Worm (Caenorhabditis elegans) whole organism, L1 larva: ENCODE results near the gene nhr-39.
A peak's percentile ranks its signal among the peaks of the same experiment; 100 is the strongest.

ENCODE experiments used
- C16A3.4 ChIP-seq: fragments of 150-350 bp; optimal IDR thresholded peaks from 2 replicates; lab custom pipeline; 2014; ENCODE audit warnings: missing biosample characterization, missing genetic modification characterization
- C34B4.2 ChIP-seq: sonication (generic microtip); optimal IDR thresholded peaks from 2 replicates; lab custom pipeline; 2017; ENCODE audit warnings: mild to moderate bottlenecking, missing genetic modification characterization, missing compliant biosample characterization
- Y116A8C.19 ChIP-seq: sonication (generic microtip); optimal IDR thresholded peaks from 2 replicates; lab custom pipeline; 2016; ENCODE audit warnings: missing compliant biosample characterization, missing genetic modification characterization, borderline replicate concordance
- aha-1 ChIP-seq: fragments of 150-350 bp; optimal IDR thresholded peaks from 2 replicates; lab custom pipeline; 2014; ENCODE audit warnings: missing biosample characterization, missing genetic modification characterization
- ama-1 ChIP-seq: fragments of 150-350 bp; optimal IDR thresholded peaks from 2 replicates; lab custom pipeline; 2014
- blmp-1 ChIP-seq: fragments of 150-350 bp; optimal IDR thresholded peaks from 2 replicates; lab custom pipeline; 2014; ENCODE audit warnings: missing biosample characterization, missing genetic modification characterization
- ceh-63 ChIP-seq: fragments of 200-800 bp; sonication (Bioruptor generic); optimal IDR thresholded peaks from 2 replicates; lab custom pipeline; 2018; ENCODE audit warnings: mild to moderate bottlenecking, missing genetic modification characterization, missing compliant biosample characterization
- ceh-8 ChIP-seq: fragments of 200-800 bp; sonication (Bioruptor generic); optimal IDR thresholded peaks from 2 replicates; lab custom pipeline; 2018; ENCODE audit warnings: mild to moderate bottlenecking, missing genetic modification characterization, moderate library complexity, missing compliant biosample characterization
- ceh-88 ChIP-seq: fragments of 200-800 bp; sonication (Bioruptor generic); IDR thresholded peaks from 2 replicates; pipeline ENCODE4 v1.3.6; 2022; ENCODE audit warnings: missing genetic modification characterization, missing compliant biosample characterization
- ces-1 ChIP-seq: fragments of 150-350 bp; optimal IDR thresholded peaks from 2 replicates; lab custom pipeline; 2014; ENCODE audit warnings: missing biosample characterization, missing genetic modification reagents, missing genetic modification characterization
- dpl-1 ChIP-seq, 3 experiments: fragments of 150-350 bp in 2 of 3; sonication (generic microtip) in 1 of 3; optimal IDR thresholded peaks; 2 replicates each; lab custom pipeline; 2014 to 2017; ENCODE audit warnings: missing biosample characterization in 3 of 3, missing genetic modification characterization in 3 of 3, missing genetic modification reagents in 3 of 3
- efl-3 ChIP-seq: fragments of 200-800 bp; sonication (Bioruptor generic); optimal IDR thresholded peaks from 2 replicates; lab custom pipeline; 2018; ENCODE audit warnings: mild to moderate bottlenecking, missing genetic modification characterization, missing compliant biosample characterization
- elt-2 ChIP-seq: sonication (generic microtip); optimal IDR thresholded peaks from 2 replicates; lab custom pipeline; 2016; ENCODE audit warnings: missing genetic modification characterization, mild to moderate bottlenecking, inconsistent platforms, missing compliant biosample characterization, missing genetic modification reagents
- fkh-4 ChIP-seq: sonication (generic microtip); optimal IDR thresholded peaks from 2 replicates; lab custom pipeline; 2016; ENCODE audit warnings: missing compliant biosample characterization, missing genetic modification characterization, borderline replicate concordance
- fkh-8 ChIP-seq: sonication (generic microtip); optimal IDR thresholded peaks from 2 replicates; lab custom pipeline; 2016; ENCODE audit warnings: mild to moderate bottlenecking, missing genetic modification characterization, missing compliant biosample characterization
- hlh-4 ChIP-seq: sonication (generic microtip); optimal IDR thresholded peaks from 2 replicates; lab custom pipeline; 2016; ENCODE audit warnings: mild to moderate bottlenecking, missing genetic modification characterization, missing compliant biosample characterization
- irx-1 ChIP-seq: sonication (generic microtip); optimal IDR thresholded peaks from 2 replicates; lab custom pipeline; 2016; ENCODE audit warnings: missing genetic modification characterization, missing compliant biosample characterization
- jun-1 ChIP-seq: fragments of 150-350 bp; optimal IDR thresholded peaks from 2 replicates; lab custom pipeline; 2014; ENCODE audit warnings: missing biosample characterization, missing genetic modification reagents, missing genetic modification characterization
- lin-14 ChIP-seq: fragments of 200-800 bp; sonication (Bioruptor generic); optimal IDR thresholded peaks from 2 replicates; lab custom pipeline; 2018; ENCODE audit warnings: mild to moderate bottlenecking, missing genetic modification characterization, moderate library complexity, missing compliant biosample characterization
- lin-15B ChIP-seq: fragments of 150-350 bp; sonication (generic microtip); optimal IDR thresholded peaks from 3 replicates; lab custom pipeline; 2014; ENCODE audit warnings: missing biosample characterization, missing genetic modification characterization
- lin-35 ChIP-seq, 2 experiments: fragments of 150-350 bp; optimal IDR thresholded peaks; 2 replicates each; lab custom pipeline; 2014; ENCODE audit warnings: missing biosample characterization in 2 of 2, missing genetic modification characterization in 2 of 2, missing genetic modification reagents in 2 of 2
- lir-3 ChIP-seq: sonication (generic microtip); optimal IDR thresholded peaks from 2 replicates; lab custom pipeline; 2016; ENCODE audit warnings: mild to moderate bottlenecking, missing genetic modification characterization, moderate library complexity, missing compliant biosample characterization; ENCODE audit not compliant: poor library complexity
- lsy-2 ChIP-seq, 2 experiments: fragments of 150-350 bp; optimal IDR thresholded peaks; 2 replicates each; lab custom pipeline; 2014; ENCODE audit warnings: missing biosample characterization in 2 of 2, missing genetic modification characterization in 2 of 2
- mab-9 ChIP-seq: fragments of 200-800 bp; sonication (Bioruptor generic); IDR thresholded peaks from 2 replicates; pipeline ENCODE4 v1.3.6; 2022; ENCODE audit warnings: missing genetic modification reagents, missing genetic modification characterization, missing compliant biosample characterization
- mdl-1 ChIP-seq, 2 experiments: fragments of 150-350 bp; optimal IDR thresholded peaks; 2 replicates each; lab custom pipeline; 2014 to 2017; ENCODE audit warnings: missing biosample characterization in 2 of 2, missing genetic modification characterization in 2 of 2, inconsistent platforms in 1 of 2
- nhr-11 ChIP-seq: fragments of 150-350 bp; optimal IDR thresholded peaks from 2 replicates; lab custom pipeline; 2014; ENCODE audit warnings: missing biosample characterization, missing genetic modification characterization
- nhr-12 ChIP-seq: sonication (generic microtip); optimal IDR thresholded peaks from 2 replicates; lab custom pipeline; 2017; ENCODE audit warnings: missing biosample characterization, missing genetic modification characterization
- nhr-47 ChIP-seq: sonication (generic microtip); optimal IDR thresholded peaks from 2 replicates; lab custom pipeline; 2016; ENCODE audit warnings: mild to moderate bottlenecking, missing genetic modification characterization, moderate library complexity, missing compliant biosample characterization
- nhr-71 ChIP-seq: sonication (generic microtip); optimal IDR thresholded peaks from 2 replicates; lab custom pipeline; 2016; ENCODE audit warnings: mild to moderate bottlenecking, missing genetic modification characterization, moderate library complexity, missing compliant biosample characterization
- nhr-77 ChIP-seq: fragments of 150-350 bp; optimal IDR thresholded peaks from 2 replicates; lab custom pipeline; 2014; ENCODE audit warnings: missing biosample characterization, missing genetic modification characterization
- nhr-85 ChIP-seq: sonication (generic microtip); peaks from one replicate; lab custom pipeline; 2016; ENCODE audit warnings: missing genetic modification characterization, inconsistent platforms, missing compliant biosample characterization
- nhr-90 ChIP-seq: sonication (generic microtip); optimal IDR thresholded peaks from 2 replicates; lab custom pipeline; 2016; ENCODE audit warnings: mild to moderate bottlenecking, missing genetic modification characterization, missing compliant biosample characterization; ENCODE audit not compliant: poor library complexity
- pax-3 ChIP-seq: fragments of 200-800 bp; sonication (Bioruptor generic); optimal IDR thresholded peaks from 2 replicates; lab custom pipeline; 2018; ENCODE audit warnings: mild to moderate bottlenecking, missing genetic modification characterization, moderate library complexity, missing compliant biosample characterization
- pqm-1 ChIP-seq: sonication (generic microtip); optimal IDR thresholded peaks from 3 replicates; lab custom pipeline; 2017; ENCODE audit warnings: missing biosample characterization, missing genetic modification characterization
- skn-1 ChIP-seq: fragments of 150-350 bp; optimal IDR thresholded peaks from 2 replicates; lab custom pipeline; 2014; ENCODE audit warnings: missing biosample characterization, missing genetic modification characterization
- sptf-1 ChIP-seq: fragments of 150-350 bp; optimal IDR thresholded peaks from 2 replicates; lab custom pipeline; 2014; ENCODE audit warnings: missing biosample characterization, missing genetic modification characterization
- sup-37 ChIP-seq: fragments of 200-800 bp; sonication (Bioruptor generic); optimal IDR thresholded peaks from 2 replicates; lab custom pipeline; 2018; ENCODE audit warnings: mild to moderate bottlenecking, missing genetic modification characterization, missing compliant biosample characterization
- tlp-1 ChIP-seq: fragments of 150-350 bp; optimal IDR thresholded peaks from 2 replicates; lab custom pipeline; 2014; ENCODE audit warnings: missing biosample characterization, missing genetic modification characterization
- unc-30 ChIP-seq: sonication (generic microtip); optimal IDR thresholded peaks from 2 replicates; lab custom pipeline; 2017; ENCODE audit warnings: missing biosample characterization, missing genetic modification characterization
- unc-86 ChIP-seq: sonication (generic microtip); optimal IDR thresholded peaks from 2 replicates; lab custom pipeline; 2016; ENCODE audit warnings: missing genetic modification characterization, missing compliant biosample characterization
- vab-15 ChIP-seq: sonication (generic microtip); optimal IDR thresholded peaks from 2 replicates; lab custom pipeline; 2017; ENCODE audit warnings: missing genotype, mild to moderate bottlenecking, missing genetic modification characterization, missing compliant biosample characterization
- xbp-1 ChIP-seq: sonication (generic microtip); optimal IDR thresholded peaks from 2 replicates; lab custom pipeline; 2016; ENCODE audit warnings: missing genetic modification characterization, missing compliant biosample characterization
- zip-4 ChIP-seq: fragments of 200-800 bp; sonication (Bioruptor generic); optimal IDR thresholded peaks from 2 replicates; lab custom pipeline; 2018; ENCODE audit warnings: mild to moderate bottlenecking, missing genetic modification characterization, moderate library complexity, missing compliant biosample characterization
- ztf-4 ChIP-seq: fragments of 150-350 bp; optimal IDR thresholded peaks from 2 replicates; lab custom pipeline; 2014; ENCODE audit warnings: missing biosample characterization, missing genetic modification characterization

Gene nhr-39

DNA sequence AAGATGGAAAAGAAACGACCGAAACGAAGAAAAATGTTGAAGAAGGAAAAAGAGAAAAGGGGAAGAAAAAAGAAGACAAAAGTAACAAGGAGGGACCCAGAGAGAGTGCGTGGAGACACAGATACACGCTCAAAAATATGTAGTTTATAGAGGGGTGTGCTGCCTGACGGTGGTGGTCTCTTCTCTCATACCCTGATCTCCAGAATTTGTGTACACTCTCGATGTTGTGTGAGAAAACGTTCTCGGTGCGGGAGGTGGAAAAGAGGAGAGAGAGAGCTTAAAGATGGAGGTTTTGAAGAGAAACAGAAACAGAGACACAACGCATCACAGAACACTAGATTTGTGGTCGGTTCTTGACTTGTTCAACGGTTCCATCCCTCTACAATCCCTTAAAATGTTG lies 29.5 kb upstream of the nhr-39 start (continued):
- TF ChIP-seq blmp-1 (tag; lab: Kevin White, UChicago), result peak; percentile 4
- TF ChIP-seq nhr-71 (tag; lab: Kevin White, UChicago), result peak; percentile 88
- TF ChIP-seq pqm-1 (tag; lab: Kevin White, UChicago), result no peak
- TF ChIP-seq sup-37 (GFP tag; lab: Kevin White, UChicago), result no peak
- TF ChIP-seq ces-1 (GFP tag; lab: Kevin White, UChicago), result no peak
- peak; percentile 22 for TF ChIP-seq ceh-8 (GFP tag; lab: Kevin White, UChicago)
- TF ChIP-seq aha-1 (tag; lab: Kevin White, UChicago), result no peak
- TF ChIP-seq ceh-88 (GFP tag; lab: Robert Waterston, UW), result no peak
- no peak for TF ChIP-seq elt-2 (tag; lab: Kevin White, UChicago)
- TF ChIP-seq lin-35 (GFP tag; optimal IDR thresholded peaks at IDR 0.05; lab: Kevin White, UChicago), result peak; percentile 35 to 44
- no peak for TF ChIP-seq sptf-1 (tag; lab: Kevin White, UChicago)
- TF ChIP-seq lin-15B, result no peak
- peak; percentile 98 for TF ChIP-seq lin-14 (GFP tag; lab: Kevin White, UChicago)
- TF ChIP-seq C34B4.2, result no peak
- no peak for TF ChIP-seq skn-1
- TF ChIP-seq irx-1 (tag; lab: Kevin White, UChicago), result peak; percentile 39
- TF ChIP-seq nhr-47 (tag; lab: Kevin White, UChicago), result peak; percentile 65
- TF ChIP-seq dpl-1 (GFP tag; optimal IDR thresholded peaks at IDR 0.05; lab: Kevin White, UChicago), result peak in 1 of 3 experiments; percentile 30
- TF ChIP-seq nhr-77 (tag; lab: Kevin White, UChicago), result peak; percentile 50
- no peak for TF ChIP-seq unc-30 (tag; lab: Kevin White, UChicago)
- TF ChIP-seq ceh-63 (GFP tag; lab: Kevin White, UChicago), result no peak
- peak; percentile 41 to 74 for TF ChIP-seq lsy-2 (tag; optimal IDR thresholded peaks at IDR 0.05; lab: Kevin White, UChicago)
- TF ChIP-seq C16A3.4 (tag; lab: Kevin White, UChicago), result peak; percentile 36
- TF ChIP-seq jun-1, result peak; percentile 61
- TF ChIP-seq efl-3, result no peak
- TF ChIP-seq tlp-1, result no peak
- no peak for TF ChIP-seq mab-9
- no peak for TF ChIP-seq nhr-11 (tag; lab: Kevin White, UChicago)
- TF ChIP-seq pax-3 (tag; lab: Kevin White, UChicago), result no peak
- peak; percentile 32 for TF ChIP-seq fkh-8 (tag; lab: Kevin White, UChicago)
- no peak for TF ChIP-seq hlh-4 (tag; lab: Kevin White, UChicago)
- TF ChIP-seq vab-15 (tag; lab: Kevin White, UChicago), result no peak
- no peak for TF ChIP-seq ztf-4
- TF ChIP-seq ama-1, result no peak
- TF ChIP-seq zip-4 (GFP tag; lab: Kevin White, UChicago), result no peak
- peak; percentile 69 for TF ChIP-seq nhr-85 (tag; lab: Kevin White, UChicago)
- TF ChIP-seq nhr-90 (tag; lab: Kevin White, UChicago), result no peak
- peak in 1 of 2 experiments; percentile 67 for TF ChIP-seq mdl-1 (tag; optimal IDR thresholded peaks at IDR 0.05; lab: Kevin White, UChicago)
- no peak for TF ChIP-seq fkh-4 (tag; lab: Kevin White, UChicago)
- TF ChIP-seq nhr-12 (tag; lab: Kevin White, UChicago), result no peak
- TF ChIP-seq Y116A8C.19, result no peak
- peak; percentile 63 for TF ChIP-seq unc-86 (tag; lab: Kevin White, UChicago)
- peak; percentile 54 for TF ChIP-seq xbp-1 (tag; lab: Kevin White, UChicago)
- TF ChIP-seq lir-3, result no peak
